Worm (Caenorhabditis elegans) whole organism, mixed stage, embryonic: Measurements from ENCODE around the gene T10B5.7.

ENCODE experiments used
- blmp-1 ChIP-seq: fragments of 150-350 bp; optimal IDR thresholded peaks from 2 replicates; lab custom pipeline; 2014; ENCODE audit warnings: missing biosample characterization, missing genetic modification characterization
- ceh-83 ChIP-seq: fragments of 200-800 bp; sonication (Bioruptor generic); optimal IDR thresholded peaks from 2 replicates; lab custom pipeline; 2018; ENCODE audit warnings: mild to moderate bottlenecking, missing genetic modification characterization, missing compliant biosample characterization
- cnd-1 ChIP-seq: fragments of 200-800 bp; sonication (Bioruptor generic); optimal IDR thresholded peaks from 2 replicates; lab custom pipeline; 2018; ENCODE audit warnings: mild to moderate bottlenecking, missing genetic modification characterization, missing compliant biosample characterization
- drap-1 ChIP-seq: fragments of 200-800 bp; sonication (Bioruptor generic); optimal IDR thresholded peaks from 3 replicates; lab custom pipeline; 2018; ENCODE audit warnings: mild to moderate bottlenecking, missing genetic modification characterization, missing compliant biosample characterization
- elt-1 ChIP-seq: sonication (generic microtip); optimal IDR thresholded peaks from 2 replicates; lab custom pipeline; 2017; ENCODE audit warnings: missing genetic modification characterization, mild to moderate bottlenecking, missing compliant biosample characterization, antibody characterized with exemption, moderate library complexity, borderline replicate concordance; ENCODE audit not compliant: insufficient read depth
- elt-3 ChIP-seq: fragments of 150-350 bp; optimal IDR thresholded peaks from 2 replicates; lab custom pipeline; 2014; ENCODE audit warnings: missing biosample characterization, missing genetic modification characterization
- flh-1 ChIP-seq: fragments of 200-800 bp; sonication (Bioruptor generic); optimal IDR thresholded peaks from 2 replicates; lab custom pipeline; 2018; ENCODE audit warnings: mild to moderate bottlenecking, missing genetic modification characterization, moderate library complexity, missing compliant biosample characterization
- lin-13 ChIP-seq: fragments of 150-350 bp; optimal IDR thresholded peaks from 2 replicates; lab custom pipeline; 2014; ENCODE audit warnings: missing biosample characterization, missing genetic modification characterization
- lsy-2 ChIP-seq: fragments of 150-350 bp; optimal IDR thresholded peaks from 2 replicates; lab custom pipeline; 2014; ENCODE audit warnings: missing biosample characterization, missing genetic modification characterization
- nhr-237 ChIP-seq: fragments of 150-350 bp; optimal IDR thresholded peaks from 2 replicates; lab custom pipeline; 2014; ENCODE audit warnings: missing biosample characterization, missing genetic modification characterization
- unc-62 ChIP-seq: fragments of 150-350 bp; optimal IDR thresholded peaks from 2 replicates; lab custom pipeline; 2014; ENCODE audit warnings: missing biosample characterization, missing genetic modification reagents, missing genetic modification characterization
- ztf-11 ChIP-seq: fragments of 150-350 bp; optimal IDR thresholded peaks from 2 replicates; lab custom pipeline; 2014; ENCODE audit warnings: missing biosample characterization, missing genetic modification characterization

DNA sequence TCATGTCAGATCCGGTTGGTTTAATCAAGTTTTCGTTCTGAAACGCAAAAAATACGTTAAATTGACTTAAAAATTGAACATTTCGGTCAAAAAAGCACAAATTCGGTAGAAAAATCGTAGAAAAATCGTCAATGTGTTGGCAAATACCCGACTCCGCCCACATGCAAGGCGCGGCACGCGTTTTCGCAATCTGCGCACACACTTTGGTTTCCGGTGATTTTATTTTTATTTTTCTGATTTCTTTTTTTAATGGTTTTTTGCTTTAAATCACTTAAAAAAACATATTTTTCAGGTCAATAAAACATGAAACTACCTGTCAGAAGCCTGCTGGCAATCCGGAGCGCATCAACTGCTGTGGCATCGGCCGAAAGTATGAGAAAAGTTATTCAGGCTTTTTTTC, 24.7 kb upstream of the T10B5.7 start, which contains the start of the genes gly-7 and mrpl-39:
- TF ChIP-seq blmp-1 (tag; lab: Kevin White, UChicago) (peak; percentile 29), elt-1 (tag; lab: Kevin White, UChicago) (no peak), unc-62 (GFP tag; lab: Kevin White, UChicago) (no peak), ceh-83 (no peak), elt-3 (tag; lab: Kevin White, UChicago) (no peak), nhr-237 (peak; percentile 5), flh-1 (no peak), lsy-2 (tag; lab: Kevin White, UChicago) (no peak), ztf-11 (tag; lab: Kevin White, UChicago) (no peak), cnd-1 (no peak), drap-1 (GFP tag; lab: Kevin White, UChicago) (peak; percentile 31), lin-13 (tag; lab: Kevin White, UChicago) (no peak)
